Worm (Caenorhabditis elegans) whole organism, midembryonic: ENCODE measurements around the gene fbxb-52.

ENCODE experiments used
- T22C8.4 ChIP-seq: fragments of 200-800 bp; sonication (Bioruptor generic); IDR thresholded peaks from 2 replicates; pipeline ENCODE4 v1.3.6; 2022; ENCODE audit warnings: missing genetic modification characterization, missing compliant biosample characterization
- cog-1 ChIP-seq: sonication (generic microtip); optimal IDR thresholded peaks from 2 replicates; lab custom pipeline; 2016; ENCODE audit warnings: missing genetic modification characterization, missing compliant biosample characterization
- flt-1 ChIP-seq: fragments of 200-800 bp; sonication (Bioruptor generic); IDR thresholded peaks from 2 replicates; pipeline ENCODE4 v1.3.6; 2022; ENCODE audit warnings: missing genetic modification characterization, missing compliant biosample characterization
- klf-2 ChIP-seq: fragments of 200-800 bp; sonication (Bioruptor generic); conservative IDR thresholded peaks from 2 replicates; pipeline ENCODE4 v1.3.6; 2022; ENCODE audit warnings: missing genetic modification reagents, missing genetic modification characterization, missing compliant biosample characterization
- med-1 ChIP-seq: sonication (generic microtip); optimal IDR thresholded peaks from 2 replicates; lab custom pipeline; 2017; ENCODE audit warnings: missing genetic modification characterization, mild to moderate bottlenecking, missing compliant biosample characterization, antibody characterized with exemption, missing genetic modification reagents; ENCODE audit not compliant: insufficient read depth
- ref-1 ChIP-seq: fragments of 200-800 bp; sonication (Bioruptor generic); conservative IDR thresholded peaks from 2 replicates; pipeline ENCODE4 v1.3.6; 2022; ENCODE audit warnings: missing genetic modification reagents, missing genetic modification characterization, missing compliant biosample characterization
- tab-1 ChIP-seq: fragments of 200-800 bp; sonication (Bioruptor generic); IDR thresholded peaks from 2 replicates; pipeline ENCODE4 v1.3.6; 2022; ENCODE audit warnings: missing genetic modification characterization, missing compliant biosample characterization
- ztf-23 ChIP-seq: fragments of 200-800 bp; sonication (Bioruptor generic); IDR thresholded peaks from 2 replicates; pipeline ENCODE4 v1.3.6; 2022; ENCODE audit warnings: missing genetic modification reagents, missing genetic modification characterization, missing compliant biosample characterization
- ztf-29 ChIP-seq: fragments of 200-800 bp; sonication (Bioruptor generic); IDR thresholded peaks from 2 replicates; pipeline ENCODE4 v1.3.6; 2022; ENCODE audit warnings: missing genetic modification reagents, missing genetic modification characterization, missing compliant biosample characterization

Gene fbxb-52

ce11 chrII:1504266-1504665, 46.1 kb downstream of the fbxb-52 start, which contains the start of gene fdgt-1:
fdgt-1 (plus strand) TSS chrII:1504566.
- no peak for TF ChIP-seq med-1 (GFP tag; lab: Kevin White, UChicago)
- no peak for TF ChIP-seq ztf-23
- TF ChIP-seq flt-1 (GFP tag; lab: Robert Waterston, UW), result no peak

ce11 chrII:1503663-1504062, 46.7 kb downstream of the fbxb-52 start:
- no peak for TF ChIP-seq ref-1 (GFP tag; lab: Robert Waterston, UW)
- no peak for TF ChIP-seq klf-2 (GFP tag; lab: Robert Waterston, UW)
- TF ChIP-seq T22C8.4, result no peak
- no peak for TF ChIP-seq cog-1
- no peak for TF ChIP-seq tab-1
- no peak for TF ChIP-seq flt-1 (GFP tag; lab: Robert Waterston, UW)
- TF ChIP-seq ztf-23, result no peak
- no peak for TF ChIP-seq med-1 (GFP tag; lab: Kevin White, UChicago)
- TF ChIP-seq ztf-29 (GFP tag; lab: Robert Waterston, UW), result no peak

- 0 out of 2 replicates have a peak, but pooled peaks have one; percentile 20 for TF ChIP-seq flt-1 (GFP tag; lab: Robert Waterston, UW)
- peak; percentile 28; the same call in 1 of the 2 replicates for TF ChIP-seq tab-1
- TF ChIP-seq ztf-23, result no peak
These were observed 48.6 kb downstream of the fbxb-52 start for ce11 chrII:1501614-1502355.

ce11 chrII:1500959-1501358, 49.4 kb downstream of the fbxb-52 start:
- no peak for TF ChIP-seq ztf-29 (GFP tag; lab: Robert Waterston, UW)
- no peak for TF ChIP-seq tab-1

- TF ChIP-seq ztf-23 (peak; percentile 19; the same call in 1 of the 2 replicates), cog-1 (no peak), flt-1 (GFP tag; lab: Robert Waterston, UW) (no peak), ref-1 (GFP tag; lab: Robert Waterston, UW) (no peak)
These were observed 50.0 kb downstream of the fbxb-52 start, which contains the start of gene emc-1 for ce11 chrII:1500286-1500840. emc-1 (minus strand) TSS chrII:1500330.
